Fruit fly (Drosophila melanogaster) whole organism, embryonic: Measurements from ENCODE around the gene CG13675.

ENCODE experiments used
- Atf3 ChIP-seq: fragments of 200-800 bp; sonication (Bioruptor generic); optimal IDR thresholded peaks from 3 replicates; lab custom pipeline; 2016; ENCODE audit warnings: missing biosample characterization, missing genetic modification characterization
- B-H1 ChIP-seq: fragments of 200-800 bp; sonication (Bioruptor generic); IDR thresholded peaks from 3 replicates; pipeline ENCODE4 v1.3.6; 2022; ENCODE audit warnings: missing biosample characterization, missing genetic modification characterization
- Bteb2 ChIP-seq: fragments of 200-800 bp; sonication (Bioruptor generic); optimal IDR thresholded peaks from 2 replicates; lab custom pipeline; 2016; ENCODE audit warnings: missing biosample characterization, missing genetic modification characterization
- CG13424 ChIP-seq: fragments of 200-800 bp; sonication (Bioruptor generic); optimal IDR thresholded peaks from 2 replicates; lab custom pipeline; 2019; ENCODE audit warnings: missing biosample characterization, mild to moderate bottlenecking, missing genetic modification characterization, moderate library complexity
- CG2120 ChIP-seq: fragments of 200-800 bp; sonication (Bioruptor generic); optimal IDR thresholded peaks from 3 replicates; lab custom pipeline; 2016; ENCODE audit warnings: missing biosample characterization, missing genetic modification characterization
- CG2678 ChIP-seq: fragments of 200-800 bp; sonication (Bioruptor generic); optimal IDR thresholded peaks from 3 replicates; lab custom pipeline; 2019; ENCODE audit warnings: missing biosample characterization, mild to moderate bottlenecking, missing genetic modification characterization, moderate library complexity
- CG2712 ChIP-seq: fragments of 200-800 bp; optimal IDR thresholded peaks from 3 replicates; lab custom pipeline; 2019; ENCODE audit warnings: missing biosample characterization, mild to moderate bottlenecking, missing genetic modification characterization, moderate library complexity
- CG2875 ChIP-seq: fragments of 200-800 bp; sonication (Bioruptor generic); optimal IDR thresholded peaks from 2 replicates; lab custom pipeline; 2017; ENCODE audit warnings: missing biosample characterization, mild to moderate bottlenecking, missing genetic modification characterization, missing genetic modification reagents
- CG30403 ChIP-seq: fragments of 200-800 bp; sonication (Bioruptor generic); optimal IDR thresholded peaks from 3 replicates; lab custom pipeline; 2016; ENCODE audit warnings: missing biosample characterization, missing genetic modification characterization
- CG33213 ChIP-seq: fragments of 200-800 bp; sonication (Bioruptor generic); optimal IDR thresholded peaks from 3 replicates; lab custom pipeline; 2016; ENCODE audit warnings: missing biosample characterization, missing genetic modification characterization
- CG5953 ChIP-seq: fragments of 200-800 bp; sonication (Bioruptor generic); IDR thresholded peaks from 2 replicates; pipeline ENCODE4 v1.3.6; 2022; ENCODE audit warnings: missing biosample characterization, missing genetic modification characterization
- CG7556 ChIP-seq: fragments of 200-800 bp; sonication (Bioruptor generic); optimal IDR thresholded peaks from 2 replicates; lab custom pipeline; 2017; ENCODE audit warnings: missing biosample characterization, mild to moderate bottlenecking, missing genetic modification characterization
- CG8478 ChIP-seq: fragments of >200 bp; optimal IDR thresholded peaks from 2 replicates; lab custom pipeline; 2018
- CG9437 ChIP-seq: fragments of 200-800 bp; sonication (Bioruptor generic); optimal IDR thresholded peaks from 2 replicates; lab custom pipeline; 2018; ENCODE audit warnings: missing biosample characterization, mild to moderate bottlenecking, missing genetic modification characterization
- CTCF ChIP-seq: fragments of 200-800 bp; sonication (Bioruptor generic); optimal IDR thresholded peaks from 2 replicates; lab custom pipeline; 2017; ENCODE audit warnings: missing biosample characterization, mild to moderate bottlenecking, missing genetic modification characterization, moderate library complexity
- D19A ChIP-seq: fragments of 200-800 bp; optimal IDR thresholded peaks from 3 replicates; lab custom pipeline; 2019; ENCODE audit warnings: missing biosample characterization, mild to moderate bottlenecking, missing genetic modification characterization, moderate library complexity
- Dll ChIP-seq: fragments of 200-800 bp; sonication (Bioruptor generic); IDR thresholded peaks from 4 replicates; pipeline ENCODE4 v1.3.6; 2022; ENCODE audit warnings: missing biosample characterization, missing genetic modification characterization; ENCODE audit not compliant: partially characterized antibody
- Ets65A ChIP-seq: fragments of 200-800 bp; sonication (Bioruptor generic); peaks from one replicate; lab custom pipeline; 2016; ENCODE audit warnings: missing biosample characterization, missing genetic modification characterization
- Fer2 ChIP-seq: fragments of 200-800 bp; sonication (Bioruptor generic); optimal IDR thresholded peaks from 2 replicates; lab custom pipeline; 2018; ENCODE audit warnings: missing biosample characterization, mild to moderate bottlenecking, missing genetic modification characterization, moderate library complexity
- HLH4C ChIP-seq: fragments of 200-800 bp; sonication (Bioruptor generic); IDR thresholded peaks from 3 replicates; pipeline ENCODE4 v1.3.6; 2022; ENCODE audit warnings: missing biosample characterization, missing genetic modification characterization; ENCODE audit not compliant: partially characterized antibody
- Lpt ChIP-seq: fragments of >200 bp; optimal IDR thresholded peaks from 2 replicates; lab custom pipeline; 2018; ENCODE audit warnings: missing biosample characterization, missing genetic modification characterization
- NFAT ChIP-seq: fragments of 200-800 bp; sonication (Bioruptor generic); IDR thresholded peaks from 2 replicates; pipeline ENCODE4 v1.3.6; 2022; ENCODE audit warnings: missing biosample characterization, missing genetic modification characterization
- Nf-YC ChIP-seq: fragments of 200-800 bp; optimal IDR thresholded peaks from 3 replicates; lab custom pipeline; 2019; ENCODE audit warnings: missing biosample characterization, mild to moderate bottlenecking, missing genetic modification characterization, moderate library complexity
- Oli ChIP-seq: fragments of 200-800 bp; sonication (Bioruptor generic); optimal IDR thresholded peaks from 2 replicates; lab custom pipeline; 2018; ENCODE audit warnings: missing biosample characterization, mild to moderate bottlenecking, missing genetic modification characterization, moderate library complexity
- Pdp1 ChIP-seq, 2 experiments: fragments of 200-800 bp; sonication (Bioruptor generic); optimal IDR thresholded peaks; 3 replicates each; lab custom pipeline; 2016; ENCODE audit warnings: missing biosample characterization in 2 of 2, missing genetic modification characterization in 2 of 2, mild to moderate bottlenecking in 1 of 2, moderate library complexity in 1 of 2
- Six4 ChIP-seq: fragments of 200-800 bp; sonication (Bioruptor generic); optimal IDR thresholded peaks from 2 replicates; lab custom pipeline; 2016; ENCODE audit warnings: missing biosample characterization, missing genetic modification characterization
- TFAM ChIP-seq: fragments of 200-800 bp; sonication (Bioruptor generic); optimal IDR thresholded peaks from 2 replicates; lab custom pipeline; 2017; ENCODE audit warnings: missing biosample characterization, missing genetic modification characterization, inconsistent platforms
- Tbp ChIP-seq: fragments of >200 bp; optimal IDR thresholded peaks from 2 replicates; lab custom pipeline; 2018; ENCODE audit warnings: missing biosample characterization, missing genetic modification characterization
- Trl ChIP-seq, 3 experiments: fragments of >200 bp in 2 of 3; fragments of 200-800 bp in 1 of 3; sonication (Bioruptor generic) in 1 of 3; optimal IDR thresholded peaks; 2 replicates in 1 of 3; 3 replicates in 2 of 3; lab custom pipeline; 2016 to 2017; ENCODE audit warnings: missing biosample characterization in 1 of 3, missing genetic modification characterization in 1 of 3
- amos ChIP-seq: fragments of 200-800 bp; sonication (Bioruptor generic); IDR thresholded peaks from 2 replicates; pipeline ENCODE4 v1.3.6; 2022; ENCODE audit warnings: missing biosample characterization, missing genetic modification characterization; ENCODE audit not compliant: partially characterized antibody
- chinmo ChIP-seq: fragments of 200-800 bp; sonication (Bioruptor generic); IDR thresholded peaks from 4 replicates; pipeline ENCODE4 v1.3.6; 2022; ENCODE audit warnings: missing biosample characterization, missing genetic modification characterization; ENCODE audit not compliant: partially characterized antibody
- da ChIP-seq: fragments of 200-800 bp; sonication (Bioruptor generic); optimal IDR thresholded peaks from 2 replicates; lab custom pipeline; 2016; ENCODE audit warnings: missing biosample characterization, missing genetic modification characterization
- dati ChIP-seq: fragments of 200-800 bp; sonication (Bioruptor generic); IDR thresholded peaks from 2 replicates; pipeline ENCODE4 v1.3.6; 2022; ENCODE audit warnings: missing biosample characterization, missing genetic modification characterization
- eve ChIP-seq, 2 experiments: fragments of >200 bp; optimal IDR thresholded peaks; 2 replicates each; lab custom pipeline; 2017; ENCODE audit warnings: missing biosample characterization in 2 of 2, missing genetic modification characterization in 2 of 2
- gro ChIP-seq: fragments of 200-800 bp; sonication (Bioruptor generic); optimal IDR thresholded peaks from 2 replicates; lab custom pipeline; 2016; ENCODE audit warnings: missing biosample characterization, missing genetic modification characterization
- gt ChIP-seq: fragments of 200-800 bp; sonication (Bioruptor generic); IDR thresholded peaks from 2 replicates; pipeline ENCODE4 v1.3.6; 2022; ENCODE audit warnings: missing biosample characterization, missing genetic modification characterization
- jigr1 ChIP-seq: fragments of 200-800 bp; sonication (Bioruptor generic); IDR thresholded peaks from 3 replicates; pipeline ENCODE4 v1.3.6; 2022; ENCODE audit warnings: missing biosample characterization, missing genetic modification characterization
- knrl ChIP-seq: fragments of 200-800 bp; sonication (Bioruptor generic); IDR thresholded peaks from 3 replicates; pipeline ENCODE4 v1.3.6; 2022; ENCODE audit warnings: missing biosample characterization, missing genetic modification characterization; ENCODE audit not compliant: partially characterized antibody
- nmo ChIP-seq: fragments of 200-800 bp; sonication (Bioruptor generic); optimal IDR thresholded peaks from 2 replicates; lab custom pipeline; 2018; ENCODE audit warnings: missing biosample characterization, mild to moderate bottlenecking, missing genetic modification characterization, moderate library complexity
- nom ChIP-seq: fragments of 200-800 bp; sonication (Bioruptor generic); optimal IDR thresholded peaks from 2 replicates; lab custom pipeline; 2017; ENCODE audit warnings: missing biosample characterization, missing genetic modification characterization, mild to moderate bottlenecking, moderate library complexity, missing genetic modification reagents
- pb ChIP-seq: fragments of 200-800 bp; sonication (Bioruptor generic); optimal IDR thresholded peaks from 3 replicates; lab custom pipeline; 2016; ENCODE audit warnings: missing biosample characterization, missing genetic modification characterization
- pfk ChIP-seq: fragments of 200-800 bp; sonication (Bioruptor generic); optimal IDR thresholded peaks from 2 replicates; lab custom pipeline; 2018; ENCODE audit warnings: missing biosample characterization, mild to moderate bottlenecking, missing genetic modification characterization, moderate library complexity
- phol ChIP-seq: fragments of 200-800 bp; sonication (Bioruptor generic); optimal IDR thresholded peaks from 3 replicates; lab custom pipeline; 2018; ENCODE audit warnings: missing biosample characterization, mild to moderate bottlenecking, missing genetic modification characterization, moderate library complexity
- prd ChIP-seq, 3 experiments: fragments of >200 bp in 2 of 3; fragments of 200-800 bp in 1 of 3; sonication (Bioruptor generic) in 1 of 3; optimal IDR thresholded peaks in 2 of 3; IDR thresholded peaks in 1 of 3; 2 replicates in 2 of 3; 3 replicates in 1 of 3; pipeline versions ENCODE4 v1.3.6 to Lab custom; 2017 to 2022; ENCODE audit warnings: missing biosample characterization in 1 of 3, missing genetic modification characterization in 1 of 3
- row ChIP-seq: fragments of 200-800 bp; sonication (Bioruptor generic); IDR thresholded peaks from 3 replicates; pipeline ENCODE4 v1.3.6; 2022; ENCODE audit warnings: missing biosample characterization, missing genetic modification characterization
- run ChIP-seq: fragments of 200-800 bp; sonication (Bioruptor generic); optimal IDR thresholded peaks from 3 replicates; lab custom pipeline; 2018; ENCODE audit warnings: missing biosample characterization, mild to moderate bottlenecking, missing genetic modification characterization
- scrt ChIP-seq: fragments of 200-800 bp; sonication (Bioruptor generic); optimal IDR thresholded peaks from 2 replicates; lab custom pipeline; 2018; ENCODE audit warnings: missing biosample characterization, mild to moderate bottlenecking, missing genetic modification characterization, moderate library complexity
- tgo ChIP-seq: fragments of 200-800 bp; sonication (Bioruptor generic); IDR thresholded peaks from 3 replicates; pipeline ENCODE4 v1.3.6; 2022; ENCODE audit warnings: missing biosample characterization, missing genetic modification characterization
- tio ChIP-seq: fragments of 200-800 bp; sonication (Bioruptor generic); optimal IDR thresholded peaks from 2 replicates; lab custom pipeline; 2017; ENCODE audit warnings: missing biosample characterization, missing genetic modification characterization, inconsistent platforms

Gene CG13675

dm6 chr3L:8115864-8116528, 49.3 kb downstream of the CG13675 start, which contains the start of the genes Arp3 and msk (continued):
- peak; percentile 27; the same call in 1 of the 3 replicates for TF ChIP-seq B-H1 (GFP tag; lab: Robert Waterston, UW)
- TF ChIP-seq chinmo (GFP tag; lab: Robert Waterston, UW) = no peak
- peak; percentile 93 for TF ChIP-seq CG2120 (GFP tag; lab: Kevin White, UChicago)
- peak; percentile 90 for TF ChIP-seq CG30403 (GFP tag; lab: Kevin White, UChicago)
- TF ChIP-seq pfk (GFP tag; lab: Kevin White, UChicago) = peak; percentile 9
- TF ChIP-seq CTCF = peak; percentile 32
- TF ChIP-seq jigr1 (GFP tag; lab: Robert Waterston, UW) = no peak
- 0 out of 2 replicates have a peak, but pooled peaks have one; percentile 49 for TF ChIP-seq amos (GFP tag; lab: Robert Waterston, UW)
- TF ChIP-seq Bteb2 (GFP tag; lab: Kevin White, UChicago) = peak; percentile 89
- TF ChIP-seq CG7556 (GFP tag; lab: Kevin White, UChicago) = peak; percentile 55
- no peak for TF ChIP-seq Oli
- TF ChIP-seq gro (GFP tag; lab: Kevin White, UChicago) = peak; percentile 94
- peak; percentile 55; the same call in 1 of the 3 replicates for TF ChIP-seq HLH4C (GFP tag; lab: Robert Waterston, UW)
- TF ChIP-seq D19A (tag; lab: Kevin White, UChicago) = no peak
- TF ChIP-seq Tbp = no peak
- peak; percentile 77 for TF ChIP-seq CG13424 (tag; lab: Kevin White, UChicago)
- TF ChIP-seq Six4 (GFP tag; lab: Kevin White, UChicago) = peak; percentile 82
- TF ChIP-seq Pdp1 (GFP tag; optimal IDR thresholded peaks at IDR 0.05; lab: Kevin White, UChicago) = peak; percentile 86 to 91
- TF ChIP-seq tio (GFP tag; lab: Kevin White, UChicago) = no peak
- no peak for TF ChIP-seq TFAM (GFP tag; lab: Kevin White, UChicago)
- no peak for TF ChIP-seq CG2875 (GFP tag; lab: Kevin White, UChicago)
- peak; percentile 58 for TF ChIP-seq scrt (GFP tag; lab: Kevin White, UChicago)
- no peak for TF ChIP-seq CG5953 (GFP tag; lab: Robert Waterston, UW)
- TF ChIP-seq gt (GFP tag; lab: Robert Waterston, UW) = 0 out of 2 replicates have a peak, but pooled peaks have one; percentile 11
- peak; percentile 47 for TF ChIP-seq CG9437 (GFP tag; lab: Kevin White, UChicago)
- TF ChIP-seq Trl (optimal IDR thresholded peaks at IDR 0.05; lab: Kevin White, UChicago) = peak in 1 of 2 experiments; percentile 13
- peak; percentile 91 for TF ChIP-seq Trl (GFP tag; optimal IDR thresholded peaks at IDR 0.05; lab: Kevin White, UChicago)
- TF ChIP-seq CG2712 = peak; percentile 81
- TF ChIP-seq da (GFP tag; lab: Kevin White, UChicago) = peak; percentile 79
- TF ChIP-seq CG8478 (lab: Kevin White, UChicago) = peak; percentile 60
- peak; percentile 85 for TF ChIP-seq CG33213 (GFP tag; lab: Kevin White, UChicago)
- TF ChIP-seq nom (GFP tag; lab: Kevin White, UChicago) = peak; percentile 48
- peak; percentile 88 for TF ChIP-seq phol (tag; lab: Kevin White, UChicago)
- TF ChIP-seq knrl = peak; percentile 62; the same call in 2 of the 3 replicates
- peak; percentile 68 for TF ChIP-seq tgo (GFP tag; lab: Robert Waterston, UW)
- TF ChIP-seq dati (GFP tag; lab: Robert Waterston, UW) = no peak
- TF ChIP-seq prd (optimal IDR thresholded peaks at IDR 0.05; lab: Kevin White, UChicago) = no peak
- TF ChIP-seq prd (GFP tag; IDR thresholded peaks at IDR 0.05; lab: Robert Waterston, UW) = peak; percentile 81
- TF ChIP-seq Dll = peak; percentile 53; the same call in 2 of the 4 replicates
- peak; percentile 79 for TF ChIP-seq NFAT (GFP tag; lab: Robert Waterston, UW)
- TF ChIP-seq pb (GFP tag; lab: Kevin White, UChicago) = peak; percentile 80
- peak; percentile 87 for TF ChIP-seq row (GFP tag; lab: Robert Waterston, UW)
- no peak for TF ChIP-seq CG2678
- peak; percentile 90 for TF ChIP-seq nmo
- TF ChIP-seq eve (GFP tag; optimal IDR thresholded peaks at IDR 0.05; lab: Kevin White, UChicago) = peak in 1 of 2 experiments; percentile 68
- peak; percentile 76 for TF ChIP-seq Fer2 (tag; lab: Kevin White, UChicago)
- TF ChIP-seq Atf3 = peak; percentile 74
- TF ChIP-seq run = no peak
- TF ChIP-seq Lpt (GFP tag; lab: Kevin White, UChicago) = no peak
- TF ChIP-seq Nf-YC (tag; lab: Kevin White, UChicago) = peak; percentile 81
- peak; percentile 99 for TF ChIP-seq Ets65A
